Worm (Caenorhabditis elegans): ENCODE results near the gene mlc-1.

DNA sequence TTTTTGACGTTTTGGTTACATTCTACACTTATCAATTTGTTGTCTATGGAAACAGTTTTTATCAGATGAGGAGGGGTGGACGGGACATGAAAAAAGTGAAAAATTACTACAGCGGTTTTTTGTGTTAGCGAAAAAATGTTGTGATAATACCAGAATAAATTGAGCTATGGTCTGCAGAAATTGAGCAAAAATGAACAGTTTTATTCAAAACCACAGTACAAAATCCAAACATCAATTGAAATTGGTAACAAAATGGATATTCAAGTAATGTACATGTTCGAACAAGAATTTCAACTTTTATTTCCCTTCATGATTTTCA is 34.5 kb upstream of the mlc-1 start:
- no peak for TF ChIP-seq cog-1 (tag; optimal IDR thresholded peaks at IDR 0.05)
- no peak for TF ChIP-seq T22C8.4 (GFP tag; IDR thresholded peaks at IDR 0.05)
- no peak for TF ChIP-seq ref-1 (GFP tag; conservative IDR thresholded peaks at IDR 0.05)
- TF ChIP-seq ztf-29 (GFP tag; IDR thresholded peaks at IDR 0.05): no peak
- no peak for TF ChIP-seq med-1 (GFP tag; optimal IDR thresholded peaks at IDR 0.05; ENCODE audit: insufficient read depth)
- no peak for TF ChIP-seq klf-2 (GFP tag; conservative IDR thresholded peaks at IDR 0.05)
- TF ChIP-seq tab-1 (GFP tag; IDR thresholded peaks at IDR 0.05): no peak
- TF ChIP-seq ztf-23 (GFP tag; IDR thresholded peaks at IDR 0.05): no peak

Measured in whole organism, midembryonic.